Worm (Caenorhabditis elegans): ENCODE results near the gene F43C11.3.

ce11 chrII:2359965-2360364, 6.9 kb downstream of the F43C11.3 start, which contains the start of gene F43C11.16:
- TF ChIP-seq snpc-4 (tag; optimal IDR thresholded peaks at IDR 0.05) = no peak
- TF ChIP-seq ces-1 (GFP tag; optimal IDR thresholded peaks at IDR 0.05) = no peak
- no peak for TF ChIP-seq sptf-1 (tag; optimal IDR thresholded peaks at IDR 0.05)
- TF ChIP-seq mab-5 (tag; optimal IDR thresholded peaks at IDR 0.05) = no peak
- no peak for TF ChIP-seq elt-3 (tag; optimal IDR thresholded peaks at IDR 0.05)
- no peak for TF ChIP-seq nhr-28 (tag; optimal IDR thresholded peaks at IDR 0.05)
- no peak for TF ChIP-seq lsy-2 (tag; optimal IDR thresholded peaks at IDR 0.05)
- TF ChIP-seq lin-32 (GFP tag; optimal IDR thresholded peaks at IDR 0.05) = no peak
- no peak for TF ChIP-seq pha-4 (tag; optimal IDR thresholded peaks at IDR 0.05)

Measured in whole organism, mixed stage, embryonic.